Fruit fly (Drosophila melanogaster) Kc167 (cell line): ENCODE data around the gene CG4080.

ENCODE experiments used
- Myc ChIP-seq: fragments of >200 bp; optimal IDR thresholded peaks from 2 replicates; lab custom pipeline; 2017; ENCODE audit warnings: missing external identifiers
- Sin3A ChIP-seq: fragments of >200 bp; optimal IDR thresholded peaks from 2 replicates; lab custom pipeline; 2018; ENCODE audit warnings: missing external identifiers
- h ChIP-seq: fragments of >200 bp; optimal IDR thresholded peaks from 3 replicates; lab custom pipeline; 2018; ENCODE audit warnings: missing external identifiers
- insv ChIP-seq: fragments of >200 bp; optimal IDR thresholded peaks from 3 replicates; lab custom pipeline; 2018; ENCODE audit warnings: missing external identifiers
- psq ChIP-seq: fragments of >200 bp; optimal IDR thresholded peaks from 2 replicates; lab custom pipeline; 2017; ENCODE audit warnings: missing external identifiers
- ttk ChIP-seq: sonication (Bioruptor generic); optimal IDR thresholded peaks from 2 replicates; lab custom pipeline; 2017; ENCODE audit warnings: missing external identifiers

CG4080 gene

dm6 chr3L:9398028-9398427, 999 bp downstream of the CG4080 start:
- TF ChIP-seq ttk (lab: Kevin White, UChicago) (no peak), psq (lab: Kevin White, UChicago) (no peak), h (lab: Kevin White, UChicago) (no peak), insv (lab: Kevin White, UChicago) (no peak), Sin3A (lab: Kevin White, UChicago) (no peak), Myc (lab: Kevin White, UChicago) (no peak)

dm6 chr3L:9397156-9397555, 1.9 kb downstream of the CG4080 start:
- TF ChIP-seq Myc (lab: Kevin White, UChicago): no peak
- no peak for TF ChIP-seq ttk (lab: Kevin White, UChicago)
- no peak for TF ChIP-seq insv (lab: Kevin White, UChicago)
- TF ChIP-seq Sin3A (lab: Kevin White, UChicago): no peak

DNA sequence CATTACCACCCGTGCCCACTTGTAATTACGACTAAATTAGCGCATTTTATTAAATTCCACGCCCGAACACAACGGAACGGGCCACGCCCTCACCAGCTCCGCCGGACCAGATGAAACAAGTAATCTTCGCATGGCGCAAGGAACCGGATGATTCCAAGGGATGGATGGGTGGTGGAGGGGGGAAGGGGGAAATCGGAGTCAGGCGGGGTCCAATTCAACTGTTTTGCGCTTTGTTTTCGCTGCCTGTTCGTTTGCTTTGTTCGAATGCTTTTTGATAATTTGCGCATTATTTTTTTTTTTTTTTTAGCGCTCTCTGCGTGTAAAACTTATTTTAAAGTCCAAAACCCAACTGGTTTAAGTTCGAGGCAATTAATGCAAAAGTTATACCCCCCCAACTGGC, 2.3 kb downstream of the CG4080 start:
- TF ChIP-seq Sin3A (lab: Kevin White, UChicago) (no peak), Myc (lab: Kevin White, UChicago) (no peak)

dm6 chr3L:9396038-9396437, 3.0 kb downstream of the CG4080 start:
- TF ChIP-seq ttk (lab: Kevin White, UChicago) (no peak), psq (lab: Kevin White, UChicago) (no peak), Myc (lab: Kevin White, UChicago) (no peak), Sin3A (lab: Kevin White, UChicago) (no peak), h (lab: Kevin White, UChicago) (no peak), insv (lab: Kevin White, UChicago) (no peak)

dm6 chr3L:9391340-9391980, 7.6 kb downstream of the CG4080 start:
- TF ChIP-seq Sin3A (lab: Kevin White, UChicago): no peak
- no peak for TF ChIP-seq Myc (lab: Kevin White, UChicago)
- no peak for TF ChIP-seq h (lab: Kevin White, UChicago)
- no peak for TF ChIP-seq ttk (lab: Kevin White, UChicago)
- TF ChIP-seq insv (lab: Kevin White, UChicago): no peak
- TF ChIP-seq psq (lab: Kevin White, UChicago): no peak

DNA sequence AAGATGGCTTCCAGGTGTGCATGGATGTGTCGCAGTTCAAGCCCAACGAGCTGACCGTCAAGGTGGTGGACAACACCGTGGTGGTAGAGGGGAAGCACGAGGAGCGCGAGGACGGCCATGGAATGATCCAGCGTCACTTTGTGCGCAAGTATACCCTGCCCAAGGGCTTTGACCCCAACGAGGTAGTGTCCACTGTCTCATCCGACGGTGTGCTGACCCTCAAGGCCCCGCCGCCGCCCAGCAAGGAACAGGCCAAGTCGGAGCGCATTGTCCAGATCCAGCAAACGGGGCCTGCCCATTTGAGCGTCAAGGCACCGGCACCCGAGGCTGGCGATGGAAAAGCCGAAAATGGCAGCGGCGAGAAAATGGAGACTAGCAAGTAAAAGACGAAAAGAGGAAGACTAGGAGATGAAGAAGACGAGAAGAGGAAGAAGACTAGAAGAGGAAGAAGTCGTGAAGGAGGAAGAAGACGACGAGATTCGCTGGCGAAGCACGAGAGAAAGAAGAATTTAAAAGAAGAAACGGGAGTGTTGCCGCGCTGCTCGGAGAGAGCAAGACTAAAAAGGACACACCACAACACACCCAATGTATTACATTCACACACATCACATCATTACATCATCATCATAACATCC, 14.5 kb downstream of the CG4080 start:
- TF ChIP-seq Myc (lab: Kevin White, UChicago) (no peak), ttk (lab: Kevin White, UChicago) (no peak), h (lab: Kevin White, UChicago) (no peak), insv (lab: Kevin White, UChicago) (no peak), psq (lab: Kevin White, UChicago) (no peak), Sin3A (lab: Kevin White, UChicago) (no peak)

DNA sequence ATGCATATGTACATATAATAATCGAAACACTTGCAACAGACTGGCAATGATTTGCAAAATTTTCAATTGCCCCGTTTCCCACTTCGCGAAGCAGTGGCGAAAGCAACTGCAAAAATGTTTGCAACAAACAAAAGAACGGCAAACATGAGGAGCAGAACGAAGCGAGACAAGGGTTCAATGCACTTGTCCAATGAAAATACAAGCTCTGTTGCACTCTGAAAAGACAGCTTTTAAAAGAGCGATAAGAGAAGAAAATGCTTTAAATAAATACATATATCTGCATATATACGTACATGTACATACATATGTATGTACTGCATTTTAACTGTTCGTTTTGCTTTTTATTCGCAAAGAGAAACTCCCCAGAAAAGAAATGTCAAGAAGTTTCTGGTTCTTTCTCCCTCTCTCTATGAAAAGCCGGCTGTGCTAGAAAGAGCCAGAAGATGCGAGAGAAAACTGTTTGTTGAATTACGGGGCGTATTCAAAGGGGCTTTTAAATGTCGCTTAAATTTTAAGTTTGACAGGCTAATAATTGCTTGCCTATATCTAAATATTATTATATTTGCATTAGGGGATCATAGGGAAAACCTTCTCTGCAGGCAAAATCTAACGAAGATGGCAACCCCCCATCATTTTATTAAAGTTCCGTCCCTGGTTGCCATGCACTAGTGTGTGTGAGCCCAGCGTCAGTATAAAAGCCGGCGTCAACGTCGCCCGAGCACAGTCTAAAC, 15.5 kb downstream of the CG4080 start, which contains the start of gene Hsp27:
Hsp27 (plus strand) TSS at position 719 of the 731 bp plus-strand sequence.
- no peak for TF ChIP-seq Myc (lab: Kevin White, UChicago)
- TF ChIP-seq Sin3A (lab: Kevin White, UChicago): no peak
- no peak for TF ChIP-seq ttk (lab: Kevin White, UChicago)
- TF ChIP-seq insv (lab: Kevin White, UChicago): no peak
- TF ChIP-seq h (lab: Kevin White, UChicago): no peak
- no peak for TF ChIP-seq psq (lab: Kevin White, UChicago)

- TF ChIP-seq Sin3A (lab: Kevin White, UChicago) (no peak), psq (lab: Kevin White, UChicago) (no peak), Myc (lab: Kevin White, UChicago) (no peak), insv (lab: Kevin White, UChicago) (no peak)
Measured at dm6 chr3L:9381602-9382001, 17.4 kb downstream of the CG4080 start, which contains the start of gene Hsp23. Gene Hsp23, plus strand, starts transcription at chr3L:9381882.

DNA sequence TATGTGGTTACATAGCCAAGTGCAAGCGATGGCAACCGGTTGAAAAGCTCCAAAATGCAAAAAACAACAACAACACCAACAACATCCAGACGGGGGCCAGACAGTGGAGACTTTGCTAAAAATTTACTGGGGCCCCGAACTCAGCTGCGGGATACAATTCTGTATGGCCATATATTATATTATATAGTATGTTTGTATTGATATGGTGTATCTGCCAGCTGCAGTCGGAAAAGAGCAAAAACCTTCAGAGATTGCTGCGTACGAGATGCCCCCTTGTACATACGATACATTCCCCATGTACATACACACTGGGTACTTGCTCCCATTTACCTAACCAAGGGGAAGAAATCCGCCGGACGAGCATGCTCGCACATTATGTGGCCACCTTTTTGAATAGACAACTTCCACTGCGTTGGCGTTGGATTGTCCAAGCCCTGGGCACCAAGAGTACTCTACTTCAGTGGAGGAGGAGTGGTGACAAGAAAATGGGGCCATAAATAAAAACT, 18.6 kb downstream of the CG4080 start:
- TF ChIP-seq Sin3A (lab: Kevin White, UChicago): no peak
- no peak for TF ChIP-seq h (lab: Kevin White, UChicago)
- TF ChIP-seq Myc (lab: Kevin White, UChicago): no peak
- no peak for TF ChIP-seq ttk (lab: Kevin White, UChicago)
- TF ChIP-seq insv (lab: Kevin White, UChicago): no peak
- TF ChIP-seq psq (lab: Kevin White, UChicago): no peak

DNA sequence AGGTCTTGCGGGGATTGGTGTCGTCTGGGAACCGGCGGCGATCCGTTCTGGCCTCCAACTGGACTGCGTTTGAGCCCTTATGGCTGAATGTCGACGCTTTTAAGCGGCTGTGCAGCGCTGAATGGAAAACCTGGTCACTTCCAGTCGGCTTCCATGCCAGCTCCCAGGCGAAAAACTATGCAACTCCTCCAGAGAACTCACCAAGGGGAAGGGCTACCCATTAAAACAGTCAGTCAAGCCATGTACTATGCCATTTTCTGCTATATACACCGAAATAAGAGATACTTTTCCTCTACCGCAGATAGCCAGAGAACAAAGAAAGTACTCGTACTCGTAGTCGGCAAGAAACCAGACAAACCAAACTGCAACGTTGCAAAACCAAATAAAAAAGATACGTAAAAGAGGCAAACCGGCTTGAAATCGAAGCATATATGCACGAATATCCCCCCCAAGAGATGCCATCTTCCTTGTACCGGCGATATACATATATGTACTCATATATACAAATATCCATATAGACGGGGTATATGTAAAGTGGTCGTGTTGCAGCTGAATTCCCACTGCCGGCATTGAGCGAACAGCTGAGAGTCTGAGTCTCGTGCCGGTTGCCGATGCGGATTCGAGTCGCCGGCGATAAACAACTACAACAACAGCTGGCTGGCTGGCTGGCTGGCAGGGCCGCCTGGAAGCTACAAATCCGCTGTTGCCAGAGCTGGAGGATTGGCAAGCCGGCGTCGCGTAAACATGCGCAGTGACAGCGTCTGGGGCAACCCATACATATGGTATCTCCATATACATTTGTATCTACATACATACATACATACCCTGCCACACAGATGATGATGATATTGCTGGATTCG, 19.3 kb downstream of the CG4080 start, which contains the start of gene Hsp67Ba:
Hsp67Ba (minus strand) TSS at position 51 of the 860 bp plus-strand sequence.
- TF ChIP-seq insv (lab: Kevin White, UChicago) (no peak), ttk (lab: Kevin White, UChicago) (no peak), Myc (lab: Kevin White, UChicago) (no peak), psq (lab: Kevin White, UChicago) (no peak), Sin3A (lab: Kevin White, UChicago) (no peak), h (lab: Kevin White, UChicago) (no peak)
